Worm (Caenorhabditis elegans): ENCODE measurements around the gene sams-4.

sams-4 gene

DNA sequence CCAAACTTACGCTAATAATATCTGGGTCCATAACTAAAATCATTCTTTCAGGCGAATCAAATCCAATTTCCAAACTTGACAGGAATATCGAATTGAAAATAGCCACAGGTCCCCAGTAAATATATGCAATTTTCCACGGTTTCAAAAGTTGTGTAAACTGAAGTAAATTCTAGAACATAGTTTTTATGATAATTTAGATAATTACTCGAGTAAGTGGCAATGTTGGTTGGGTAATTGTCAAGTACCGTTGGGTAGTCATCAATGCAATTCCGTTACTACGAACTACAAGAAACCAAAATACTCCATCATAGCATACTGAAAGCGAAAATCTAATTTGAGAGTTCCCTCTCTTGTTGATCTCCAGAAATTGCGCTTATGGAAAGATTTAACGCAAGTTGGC lies 23.2 kb upstream of the sams-4 start:
- no peak for TF ChIP-seq F13H6.1 (tag; optimal IDR thresholded peaks at IDR 0.05)
- no peak for TF ChIP-seq K09A11.1 (tag; optimal IDR thresholded peaks at IDR 0.05; ENCODE audit: insufficient read depth)
- TF ChIP-seq sox-4 (tag; optimal IDR thresholded peaks at IDR 0.05): no peak
- no peak for TF ChIP-seq pha-4 (tag; optimal IDR thresholded peaks at IDR 0.05)
- TF ChIP-seq elt-2 (tag; optimal IDR thresholded peaks at IDR 0.05): no peak

DNA sequence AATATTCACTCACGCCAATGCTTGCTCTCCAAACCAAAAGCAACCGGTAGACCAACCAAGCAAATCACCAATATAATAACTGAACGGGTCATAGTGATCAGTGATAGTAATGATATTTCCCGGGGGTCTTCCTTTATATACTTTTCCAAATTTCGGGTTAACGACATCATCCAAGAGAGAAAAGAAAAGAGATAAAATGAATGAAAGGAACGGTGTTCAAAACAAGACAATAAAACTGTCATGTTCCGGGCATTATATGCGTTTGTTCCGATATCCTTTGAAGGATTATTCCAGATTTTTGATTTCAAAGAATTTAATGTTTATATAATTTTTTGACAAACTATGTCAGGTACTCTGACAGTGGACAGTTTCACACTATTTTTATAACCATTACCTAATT lies 21.0 kb upstream of the sams-4 start, which contains the start of gene C06E7.88:
Gene C06E7.88 (minus strand): TSS at position 101 of the 400 bp plus-strand sequence.
- TF ChIP-seq unc-3 (GFP tag; conservative IDR thresholded peaks at IDR 0.05): no peak
- TF ChIP-seq unc-3 (tag; optimal IDR thresholded peaks at IDR 0.05): no peak
- no peak for TF ChIP-seq C08G9.2 (tag; optimal IDR thresholded peaks at IDR 0.05)
- TF ChIP-seq lin-11 (tag; optimal IDR thresholded peaks at IDR 0.05): no peak
- TF ChIP-seq pqm-1 (tag; optimal IDR thresholded peaks at IDR 0.05): no peak
- TF ChIP-seq ceh-18 (tag; optimal IDR thresholded peaks at IDR 0.05): no peak
- no peak for TF ChIP-seq odd-2 (tag; optimal IDR thresholded peaks at IDR 0.05)
- no peak for TF ChIP-seq madf-2 (tag; optimal IDR thresholded peaks at IDR 0.05)
- TF ChIP-seq nhr-232 (tag; optimal IDR thresholded peaks at IDR 0.05): no peak
- TF ChIP-seq sox-4 (tag; optimal IDR thresholded peaks at IDR 0.05): no peak

DNA sequence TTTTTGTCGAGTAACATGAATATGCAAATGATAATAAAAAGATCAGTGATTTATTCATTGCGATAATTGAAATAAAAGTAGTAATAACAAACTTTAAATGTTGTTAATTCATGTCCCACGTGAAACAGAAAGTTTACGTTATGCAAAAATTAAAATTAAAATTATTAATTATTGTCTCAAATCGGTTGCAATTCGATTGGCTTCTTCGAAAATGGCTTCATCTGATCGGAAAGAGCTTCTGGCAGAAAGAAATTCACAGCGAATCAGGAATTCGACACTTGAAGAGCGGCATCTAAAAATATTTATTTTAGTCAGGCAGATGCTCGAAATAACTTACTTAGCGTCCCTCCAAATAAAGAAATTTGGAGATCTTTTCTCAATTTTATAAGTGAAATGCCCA lies 19.6 kb upstream of the sams-4 start, which contains the start of gene spe-27:
Gene spe-27 (minus strand): TSS at position 101 of the 400 bp plus-strand sequence.
- TF ChIP-seq ceh-2 (tag; optimal IDR thresholded peaks at IDR 0.05): no peak
- TF ChIP-seq F13H6.1 (tag; optimal IDR thresholded peaks at IDR 0.05): no peak
- no peak for TF ChIP-seq ceh-6 (GFP tag; optimal IDR thresholded peaks at IDR 0.05)
- TF ChIP-seq npax-4 (tag; optimal IDR thresholded peaks at IDR 0.05): no peak
- TF ChIP-seq ceh-14 (tag; optimal IDR thresholded peaks at IDR 0.05): no peak
- TF ChIP-seq eyg-1 (tag; optimal IDR thresholded peaks at IDR 0.05): no peak
- TF ChIP-seq ahr-1 (tag; optimal IDR thresholded peaks at IDR 0.05): no peak
- TF ChIP-seq ets-4 (tag; optimal IDR thresholded peaks at IDR 0.05): no peak

ce11 chrIV:5860762-5861161 lies 14.6 kb upstream of the sams-4 start:
- TF ChIP-seq nhr-11 (tag; optimal IDR thresholded peaks at IDR 0.05) (no peak), hlh-13 (GFP tag; optimal IDR thresholded peaks at IDR 0.05) (no peak), hlh-30 (tag; optimal IDR thresholded peaks at IDR 0.05; ENCODE audit: insufficient read depth) (no peak), pros-1 (tag; optimal IDR thresholded peaks at IDR 0.05) (peak; percentile 50), tbx-2 (tag; optimal IDR thresholded peaks at IDR 0.05) (peak; percentile 37), unc-86 (tag; optimal IDR thresholded peaks at IDR 0.05) (no peak), ceh-34 (tag; optimal IDR thresholded peaks at IDR 0.05) (peak; percentile 19), K09A11.1 (tag; optimal IDR thresholded peaks at IDR 0.05; ENCODE audit: insufficient read depth) (no peak), ztf-16 (tag; optimal IDR thresholded peaks at IDR 0.05) (no peak), ceh-14 (tag; optimal IDR thresholded peaks at IDR 0.05) (no peak), ceh-2 (tag; optimal IDR thresholded peaks at IDR 0.05) (peak; percentile 22), npax-4 (tag; optimal IDR thresholded peaks at IDR 0.05) (no peak), dve-1 (tag; optimal IDR thresholded peaks at IDR 0.05) (no peak), ttx-3 (tag; optimal IDR thresholded peaks at IDR 0.05) (no peak), pax-1 (tag; optimal IDR thresholded peaks at IDR 0.05) (no peak), Y22D7AL.16 (tag; optimal IDR thresholded peaks at IDR 0.05) (no peak), nfya-1 (tag; optimal IDR thresholded peaks at IDR 0.05) (peak; percentile 14), pha-2 (tag; optimal IDR thresholded peaks at IDR 0.05) (no peak), ceh-31 (tag; optimal IDR thresholded peaks at IDR 0.05) (peak; percentile 78)

ce11 chrIV:5859876-5860275 lies 13.7 kb upstream of the sams-4 start, which contains the start of gene C06E7.4:
TSS of gene C06E7.4 (minus strand) at chrIV:5859976.
- TF ChIP-seq pax-1 (tag; optimal IDR thresholded peaks at IDR 0.05): no peak
- TF ChIP-seq pqm-1 (tag; optimal IDR thresholded peaks at IDR 0.05): no peak
- TF ChIP-seq ztf-16 (tag; optimal IDR thresholded peaks at IDR 0.05): no peak
- no peak for TF ChIP-seq hlh-15 (tag; optimal IDR thresholded peaks at IDR 0.05)
- TF ChIP-seq elt-4 (tag; optimal IDR thresholded peaks at IDR 0.05): no peak
- no peak for TF ChIP-seq unc-86 (tag; optimal IDR thresholded peaks at IDR 0.05)

All from whole organism, late embryonic.